Fruit fly (Drosophila melanogaster) whole organism, embryonic: ENCODE results near the gene tup.

Experiments used
- CG10274 ChIP-seq: fragments of 200-800 bp; sonication (Bioruptor generic); optimal IDR thresholded peaks from 3 replicates; lab custom pipeline; 2017; ENCODE audit warnings: missing biosample characterization, mild to moderate bottlenecking, missing genetic modification characterization
- CG11085 ChIP-seq: fragments of 200-800 bp; sonication (Bioruptor generic); IDR thresholded peaks from 2 replicates; pipeline ENCODE4 v1.3.6; 2022; ENCODE audit warnings: missing biosample characterization, missing genetic modification characterization
- CG11093 ChIP-seq: fragments of 200-800 bp; sonication (Bioruptor generic); IDR thresholded peaks from 3 replicates; pipeline ENCODE4 v1.3.6; 2022; ENCODE audit warnings: missing biosample characterization, missing genetic modification characterization
- CG12071 ChIP-seq: fragments of 200-800 bp; sonication (Bioruptor generic); optimal IDR thresholded peaks from 3 replicates; lab custom pipeline; 2018; ENCODE audit warnings: missing biosample characterization, mild to moderate bottlenecking, missing genetic modification characterization
- CG12769 ChIP-seq: fragments of 200-800 bp; sonication (Bioruptor generic); optimal IDR thresholded peaks from 2 replicates; lab custom pipeline; 2019; ENCODE audit warnings: missing biosample characterization, mild to moderate bottlenecking, missing genetic modification characterization, moderate library complexity
- CG14667 ChIP-seq: fragments of 200-800 bp; sonication (Bioruptor generic); IDR thresholded peaks from 2 replicates; pipeline ENCODE4 v1.3.6; 2022; ENCODE audit warnings: missing biosample characterization, missing genetic modification characterization
- CG1832 ChIP-seq: fragments of 200-800 bp; sonication (Bioruptor generic); optimal IDR thresholded peaks from 2 replicates; lab custom pipeline; 2017; ENCODE audit warnings: missing biosample characterization, mild to moderate bottlenecking, missing genetic modification characterization, inconsistent platforms
- CG30403 ChIP-seq: fragments of 200-800 bp; sonication (Bioruptor generic); optimal IDR thresholded peaks from 3 replicates; lab custom pipeline; 2016; ENCODE audit warnings: missing biosample characterization, missing genetic modification characterization
- CG33213 ChIP-seq: fragments of 200-800 bp; sonication (Bioruptor generic); optimal IDR thresholded peaks from 3 replicates; lab custom pipeline; 2016; ENCODE audit warnings: missing biosample characterization, missing genetic modification characterization
- CG34422 ChIP-seq: fragments of 200-800 bp; sonication (Bioruptor generic); IDR thresholded peaks from 3 replicates; pipeline ENCODE4 v1.3.6; 2022; ENCODE audit warnings: missing biosample characterization, missing genetic modification characterization
- CG4820 ChIP-seq: fragments of 200-800 bp; sonication (Bioruptor generic); optimal IDR thresholded peaks from 3 replicates; lab custom pipeline; 2016; ENCODE audit warnings: missing biosample characterization, missing genetic modification characterization
- CG4854 ChIP-seq: fragments of 200-800 bp; sonication (Bioruptor generic); optimal IDR thresholded peaks from 2 replicates; lab custom pipeline; 2016; ENCODE audit warnings: missing biosample characterization, missing genetic modification characterization, inconsistent platforms
- CG5245 ChIP-seq: fragments of 200-800 bp; sonication (Bioruptor generic); optimal IDR thresholded peaks from 3 replicates; lab custom pipeline; 2016; ENCODE audit warnings: missing biosample characterization, missing genetic modification characterization
- CG7372 ChIP-seq: fragments of 200-800 bp; sonication (Bioruptor generic); IDR thresholded peaks from 2 replicates; pipeline ENCODE4 v1.3.6; 2022; ENCODE audit warnings: missing biosample characterization, missing genetic modification characterization
- CG7839 ChIP-seq: fragments of 200-800 bp; sonication (Bioruptor generic); optimal IDR thresholded peaks from 3 replicates; lab custom pipeline; 2018; ENCODE audit warnings: missing biosample characterization, mild to moderate bottlenecking, missing genetic modification characterization, moderate library complexity
- CG9932 ChIP-seq: fragments of 200-800 bp; sonication (Bioruptor generic); IDR thresholded peaks from 2 replicates; pipeline ENCODE4 v1.3.6; 2022; ENCODE audit warnings: missing biosample characterization, missing genetic modification characterization
- ERR ChIP-seq: fragments of 200-800 bp; sonication (Bioruptor generic); optimal IDR thresholded peaks from 2 replicates; lab custom pipeline; 2016; ENCODE audit warnings: missing biosample characterization, missing genetic modification characterization
- HLH54F ChIP-seq: fragments of 200-800 bp; sonication (Bioruptor generic); optimal IDR thresholded peaks from 3 replicates; lab custom pipeline; 2016; ENCODE audit warnings: missing biosample characterization, missing genetic modification characterization
- Hr78 ChIP-seq, 2 experiments: fragments of 200-800 bp in 1 of 2; fragments of >200 bp in 1 of 2; sonication (Bioruptor generic) in 1 of 2; optimal IDR thresholded peaks; 2 replicates each; lab custom pipeline; 2017 to 2019; ENCODE audit warnings: missing biosample characterization in 2 of 2, missing genetic modification characterization in 2 of 2, mild to moderate bottlenecking in 1 of 2, moderate library complexity in 1 of 2
- Neu2 ChIP-seq: fragments of 200-800 bp; sonication (Bioruptor generic); optimal IDR thresholded peaks from 3 replicates; lab custom pipeline; 2016; ENCODE audit warnings: missing biosample characterization, missing genetic modification characterization, borderline replicate concordance
- Nf-YB ChIP-seq: fragments of 200-800 bp; sonication (Bioruptor generic); optimal IDR thresholded peaks from 3 replicates; lab custom pipeline; 2019; ENCODE audit warnings: missing biosample characterization, mild to moderate bottlenecking, missing genetic modification characterization, moderate library complexity
- PHDP ChIP-seq: fragments of 200-800 bp; sonication (Bioruptor generic); optimal IDR thresholded peaks from 3 replicates; lab custom pipeline; 2018; ENCODE audit warnings: missing biosample characterization, mild to moderate bottlenecking, missing genetic modification characterization, moderate library complexity
- Spps ChIP-seq: fragments of 200-800 bp; sonication (Bioruptor generic); optimal IDR thresholded peaks from 2 replicates; lab custom pipeline; 2018; ENCODE audit warnings: missing biosample characterization, mild to moderate bottlenecking, missing genetic modification characterization
- Stat92E ChIP-seq, 3 experiments: fragments of >200 bp in 2 of 3; fragments of 200-800 bp in 1 of 3; sonication (Bioruptor generic) in 1 of 3; optimal IDR thresholded peaks; 2 replicates each; lab custom pipeline; 2017 to 2019; ENCODE audit warnings: missing biosample characterization in 3 of 3, missing genetic modification characterization in 3 of 3, mild to moderate bottlenecking in 1 of 3, moderate library complexity in 1 of 3
- TFAM ChIP-seq: fragments of 200-800 bp; sonication (Bioruptor generic); optimal IDR thresholded peaks from 2 replicates; lab custom pipeline; 2017; ENCODE audit warnings: missing biosample characterization, missing genetic modification characterization, inconsistent platforms
- Vsx1 ChIP-seq: fragments of 200-800 bp; sonication (Bioruptor generic); optimal IDR thresholded peaks from 2 replicates; lab custom pipeline; 2017; ENCODE audit warnings: missing biosample characterization, mild to moderate bottlenecking, missing genetic modification characterization, missing genetic modification reagents
- ab ChIP-seq: fragments of 200-800 bp; sonication (Bioruptor generic); optimal IDR thresholded peaks from 2 replicates; lab custom pipeline; 2016; ENCODE audit warnings: missing biosample characterization, missing genetic modification characterization
- br ChIP-seq: fragments of >200 bp; optimal IDR thresholded peaks from 2 replicates; lab custom pipeline; 2017
- cas ChIP-seq: fragments of 200-800 bp; sonication (Bioruptor generic); IDR thresholded peaks from 2 replicates; pipeline ENCODE4 v1.3.6; 2022; ENCODE audit warnings: missing biosample characterization, missing genetic modification characterization
- emc ChIP-seq: fragments of 200-800 bp; sonication (Bioruptor generic); optimal IDR thresholded peaks from 2 replicates; lab custom pipeline; 2016; ENCODE audit warnings: missing biosample characterization, missing genetic modification characterization
- ems ChIP-seq: fragments of 200-800 bp; sonication (Bioruptor generic); optimal IDR thresholded peaks from 3 replicates; lab custom pipeline; 2016; ENCODE audit warnings: missing biosample characterization, missing genetic modification characterization
- exex ChIP-seq: fragments of 200-800 bp; sonication (Bioruptor generic); optimal IDR thresholded peaks from 4 replicates; lab custom pipeline; 2018; ENCODE audit warnings: missing biosample characterization, mild to moderate bottlenecking, missing genetic modification characterization, moderate library complexity
- gro ChIP-seq: fragments of 200-800 bp; sonication (Bioruptor generic); optimal IDR thresholded peaks from 2 replicates; lab custom pipeline; 2016; ENCODE audit warnings: missing biosample characterization, missing genetic modification characterization
- inv ChIP-seq: fragments of 200-800 bp; sonication (Bioruptor generic); IDR thresholded peaks from 2 replicates; pipeline ENCODE4 v1.3.6; 2022; ENCODE audit warnings: missing biosample characterization, missing genetic modification characterization; ENCODE audit not compliant: partially characterized antibody
- klu ChIP-seq: fragments of 200-800 bp; sonication (Bioruptor generic); IDR thresholded peaks from 2 replicates; pipeline ENCODE4 v1.3.6; 2022; ENCODE audit warnings: missing biosample characterization, missing genetic modification characterization
- lmd ChIP-seq: fragments of 200-800 bp; sonication (Bioruptor generic); IDR thresholded peaks from 2 replicates; pipeline ENCODE4 v1.3.6; 2022; ENCODE audit warnings: missing biosample characterization, missing genetic modification characterization
- mirr ChIP-seq: fragments of 200-800 bp; sonication (Bioruptor generic); optimal IDR thresholded peaks from 3 replicates; lab custom pipeline; 2018; ENCODE audit warnings: missing biosample characterization, mild to moderate bottlenecking, missing genetic modification characterization
- org-1 ChIP-seq: fragments of 200-800 bp; sonication (Bioruptor generic); optimal IDR thresholded peaks from 2 replicates; lab custom pipeline; 2017; ENCODE audit warnings: missing biosample characterization, missing genetic modification characterization
- p53 ChIP-seq: fragments of 200-800 bp; sonication (Bioruptor generic); optimal IDR thresholded peaks from 2 replicates; lab custom pipeline; 2016; ENCODE audit warnings: missing biosample characterization, missing genetic modification characterization
- prd ChIP-seq, 3 experiments: fragments of >200 bp in 2 of 3; fragments of 200-800 bp in 1 of 3; sonication (Bioruptor generic) in 1 of 3; optimal IDR thresholded peaks in 2 of 3; IDR thresholded peaks in 1 of 3; 2 replicates in 2 of 3; 3 replicates in 1 of 3; pipeline versions ENCODE4 v1.3.6 to Lab custom; 2017 to 2022; ENCODE audit warnings: missing biosample characterization in 1 of 3, missing genetic modification characterization in 1 of 3
- pzg ChIP-seq: fragments of 200-800 bp; sonication (Bioruptor generic); optimal IDR thresholded peaks from 3 replicates; lab custom pipeline; 2018; ENCODE audit warnings: missing biosample characterization, mild to moderate bottlenecking, missing genetic modification characterization, moderate library complexity
- ranshi ChIP-seq: fragments of 200-800 bp; sonication (Bioruptor generic); IDR thresholded peaks from 2 replicates; pipeline ENCODE4 v1.3.6; 2022; ENCODE audit warnings: missing biosample characterization, missing genetic modification characterization
- repo ChIP-seq: fragments of 200-800 bp; sonication (Bioruptor generic); optimal IDR thresholded peaks from 2 replicates; lab custom pipeline; 2016; ENCODE audit warnings: missing biosample characterization, missing genetic modification characterization
- scrt ChIP-seq: fragments of 200-800 bp; sonication (Bioruptor generic); optimal IDR thresholded peaks from 2 replicates; lab custom pipeline; 2018; ENCODE audit warnings: missing biosample characterization, mild to moderate bottlenecking, missing genetic modification characterization, moderate library complexity
- slp2 ChIP-seq: fragments of 200-800 bp; sonication (Bioruptor generic); optimal IDR thresholded peaks from 2 replicates; lab custom pipeline; 2016; ENCODE audit warnings: missing biosample characterization, missing genetic modification characterization
- tgo ChIP-seq: fragments of 200-800 bp; sonication (Bioruptor generic); IDR thresholded peaks from 3 replicates; pipeline ENCODE4 v1.3.6; 2022; ENCODE audit warnings: missing biosample characterization, missing genetic modification characterization
- tin ChIP-seq: fragments of 200-800 bp; sonication (Bioruptor generic); optimal IDR thresholded peaks from 3 replicates; lab custom pipeline; 2016; ENCODE audit warnings: missing biosample characterization, missing genetic modification characterization
- twi ChIP-seq: fragments of 200-800 bp; optimal IDR thresholded peaks from 2 replicates; lab custom pipeline; 2019; ENCODE audit warnings: missing biosample characterization, mild to moderate bottlenecking, missing genetic modification characterization, moderate library complexity
- wek ChIP-seq: fragments of 200-800 bp; sonication (Bioruptor generic); optimal IDR thresholded peaks from 3 replicates; lab custom pipeline; 2018; ENCODE audit warnings: missing biosample characterization, mild to moderate bottlenecking, missing genetic modification characterization, moderate library complexity
- wor ChIP-seq: fragments of 200-800 bp; sonication (Bioruptor generic); IDR thresholded peaks from 2 replicates; pipeline ENCODE4 v1.3.6; 2022; ENCODE audit warnings: missing biosample characterization, missing genetic modification characterization

tup gene

DNA sequence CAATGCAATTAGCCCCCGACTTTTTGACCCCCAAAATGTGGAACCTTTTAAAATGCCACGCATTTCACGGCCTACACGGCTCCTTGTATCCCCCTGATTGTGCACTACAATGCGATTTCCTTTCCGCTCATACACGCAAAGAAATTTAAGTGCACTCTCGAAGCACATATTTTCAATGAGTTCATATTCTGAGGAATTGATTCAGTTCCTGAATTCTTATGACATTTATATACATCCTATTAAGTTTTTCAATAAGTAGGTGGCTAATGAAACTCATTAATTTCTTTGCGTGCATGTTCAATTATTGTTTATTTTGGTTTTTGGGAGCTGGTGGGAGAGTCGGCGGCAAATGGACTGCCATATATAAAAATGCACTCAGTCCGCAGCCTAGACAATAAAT lies 18.2 kb upstream of the tup start (continued):
- TF ChIP-seq klu (GFP tag; lab: Robert Waterston, UW) (no peak), Vsx1 (GFP tag; lab: Kevin White, UChicago) (peak; percentile 53), tin (peak; percentile 61), CG1832 (GFP tag; lab: Kevin White, UChicago) (no peak), CG9932 (GFP tag; lab: Robert Waterston, UW) (no peak), emc (GFP tag; lab: Kevin White, UChicago) (no peak), br (lab: Kevin White, UChicago) (no peak), wek (no peak), CG7839 (tag; lab: Kevin White, UChicago) (peak; percentile 73), CG11085 (GFP tag; lab: Robert Waterston, UW) (no peak), HLH54F (GFP tag; lab: Kevin White, UChicago) (peak; percentile 10), CG5245 (peak; percentile 39), CG11093 (GFP tag; lab: Robert Waterston, UW) (0 out of 3 replicates have a peak, but pooled peaks have one; percentile 45), CG4820 (GFP tag; lab: Kevin White, UChicago) (peak; percentile 72), cas (GFP tag; lab: Robert Waterston, UW) (no peak), TFAM (peak; percentile 64), repo (GFP tag; lab: Kevin White, UChicago) (peak; percentile 55), ems (GFP tag; lab: Kevin White, UChicago) (peak; percentile 28), CG12769 (tag; lab: Kevin White, UChicago) (peak; percentile 19), CG30403 (GFP tag; lab: Kevin White, UChicago) (peak; percentile 52), CG10274 (GFP tag; lab: Kevin White, UChicago) (no peak), Spps (peak; percentile 86), lmd (GFP tag; lab: Robert Waterston, UW) (peak; percentile 62), Stat92E (GFP tag; optimal IDR thresholded peaks at IDR 0.05; lab: Kevin White, UChicago) (peak in 1 of 3 experiments; percentile 42), gro (GFP tag; lab: Kevin White, UChicago) (no peak), prd (optimal IDR thresholded peaks at IDR 0.05; lab: Kevin White, UChicago) (no peak), prd (GFP tag; IDR thresholded peaks at IDR 0.05; lab: Robert Waterston, UW) (peak; percentile 79), tgo (peak; percentile 37; the same call in 1 of the 3 replicates), scrt (GFP tag; lab: Kevin White, UChicago) (no peak), CG14667 (peak; percentile 47; the same call in 1 of the 2 replicates), exex (no peak), CG7372 (GFP tag; lab: Robert Waterston, UW) (no peak), wor (GFP tag; lab: Robert Waterston, UW) (no peak; the same call in 1 of the 2 replicates), org-1 (GFP tag; lab: Kevin White, UChicago) (peak; percentile 19), slp2 (GFP tag; lab: Kevin White, UChicago) (peak; percentile 80), p53 (GFP tag; lab: Kevin White, UChicago) (no peak), Nf-YB (GFP tag; lab: Kevin White, UChicago) (peak; percentile 61), CG12071 (GFP tag; lab: Kevin White, UChicago) (no peak), CG34422 (GFP tag; lab: Robert Waterston, UW) (peak; percentile 65; the same call in 2 of the 3 replicates), Neu2 (GFP tag; lab: Kevin White, UChicago) (no peak), Hr78 (GFP tag; optimal IDR thresholded peaks at IDR 0.05; lab: Kevin White, UChicago) (peak in 1 of 2 experiments; percentile 49), mirr (GFP tag; lab: Kevin White, UChicago) (no peak), ERR (GFP tag; lab: Kevin White, UChicago) (peak; percentile 28), PHDP (tag; lab: Kevin White, UChicago) (peak; percentile 68), CG4854 (no peak), ab (peak; percentile 32), CG33213 (GFP tag; lab: Kevin White, UChicago) (peak; percentile 34), ranshi (peak; percentile 45; the same call in 1 of the 2 replicates), inv (GFP tag; lab: Robert Waterston, UW) (no peak), twi (tag; lab: Kevin White, UChicago) (peak; percentile 44), pzg (GFP tag; lab: Kevin White, UChicago) (no peak)
